Worm (Caenorhabditis elegans): ENCODE data around the gene sel-11.

Gene sel-11

ce11 chrV:11797272-11797855 is 30.2 kb downstream of the sel-11 start:
- no peak for TF ChIP-seq lsy-12 (tag; optimal IDR thresholded peaks at IDR 0.05)
- TF ChIP-seq nhr-25 (tag; optimal IDR thresholded peaks at IDR 0.05) = peak; percentile 79
- TF ChIP-seq nhr-43 (tag; optimal IDR thresholded peaks at IDR 0.05; ENCODE audit: poor library complexity, severe bottlenecking) = peak; percentile 47

DNA sequence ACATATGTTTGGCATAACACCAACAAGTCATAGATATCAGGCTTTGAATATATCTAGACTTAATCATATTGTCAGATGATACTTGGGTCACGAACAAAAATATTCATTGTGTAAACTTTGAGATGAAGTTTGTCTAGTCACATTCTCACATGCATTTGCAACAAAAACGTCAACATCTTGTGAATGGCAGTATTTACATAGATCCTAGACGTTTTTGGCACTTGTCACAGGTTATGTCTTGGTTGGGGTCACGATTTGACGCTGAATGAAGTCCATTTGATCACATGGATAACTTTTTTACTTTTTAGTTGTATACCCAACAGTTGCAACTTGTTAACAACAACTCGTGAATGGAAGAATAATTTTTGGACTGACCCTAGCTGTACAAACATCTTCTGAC is 31.2 kb downstream of the sel-11 start:
- TF ChIP-seq pqm-1 (tag; optimal IDR thresholded peaks at IDR 0.05) (no peak), lin-15B (tag; optimal IDR thresholded peaks at IDR 0.05) (no peak), eor-1 (tag; optimal IDR thresholded peaks at IDR 0.05) (no peak)

DNA sequence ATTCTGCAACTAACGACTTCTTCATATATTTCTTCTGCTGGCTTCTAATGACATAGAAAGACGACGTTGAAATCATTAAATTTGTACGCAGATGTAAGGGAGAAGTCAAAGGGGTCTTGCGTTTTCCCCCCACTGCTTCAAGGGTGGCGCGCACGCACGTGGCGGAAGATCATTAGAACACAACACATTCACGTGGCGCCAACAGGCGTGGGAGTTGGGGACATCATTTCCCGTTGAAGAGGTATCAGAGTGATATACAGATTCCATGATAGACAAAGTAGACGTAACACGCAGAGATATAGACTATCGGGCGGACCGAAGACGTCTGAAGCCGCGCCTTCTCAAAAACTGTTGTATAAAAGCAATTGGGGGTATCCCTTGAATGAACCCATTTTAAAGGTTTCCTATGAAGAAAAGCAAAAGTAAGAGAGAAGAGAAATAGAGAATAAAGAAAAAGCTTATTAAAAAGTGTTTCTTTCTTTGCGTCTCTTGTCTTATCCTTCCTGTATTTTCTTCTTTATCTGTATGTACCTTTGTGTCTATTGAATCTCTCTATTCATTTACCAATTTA is 32.2 kb downstream of the sel-11 start:
- TF ChIP-seq ceh-16 (tag; optimal IDR thresholded peaks at IDR 0.05) (no peak), nhr-67 (tag; optimal IDR thresholded peaks at IDR 0.05) (no peak), egl-5 (tag; optimal IDR thresholded peaks at IDR 0.05) (no peak), skn-1 (tag; optimal IDR thresholded peaks at IDR 0.05) (no peak), egl-27 (tag; optimal IDR thresholded peaks at IDR 0.05) (peak; percentile 43), elt-2 (tag; optimal IDR thresholded peaks at IDR 0.05) (no peak), mdl-1 (tag; optimal IDR thresholded peaks at IDR 0.05) (peak; percentile 88), nhr-12 (tag; optimal IDR thresholded peaks at IDR 0.05) (no peak), mml-1 (tag; optimal IDR thresholded peaks at IDR 0.05) (peak; percentile 85), lin-39 (tag; optimal IDR thresholded peaks at IDR 0.05) (no peak), zag-1 (tag; optimal IDR thresholded peaks at IDR 0.05) (no peak), ceh-28 (tag; optimal IDR thresholded peaks at IDR 0.05) (peak; percentile 19), nhr-11 (tag; optimal IDR thresholded peaks at IDR 0.05) (no peak), fos-1 (tag; optimal IDR thresholded peaks at IDR 0.05) (no peak), aly-2 (tag; optimal IDR thresholded peaks at IDR 0.05) (no peak), nhr-43 (tag; optimal IDR thresholded peaks at IDR 0.05; ENCODE audit: poor library complexity, severe bottlenecking) (peak; percentile 99), ztf-4 (tag; optimal IDR thresholded peaks at IDR 0.05) (peak; percentile 55), nhr-77 (tag; optimal IDR thresholded peaks at IDR 0.05) (no peak), ZK546.5 (tag; optimal IDR thresholded peaks at IDR 0.05) (no peak), eor-1 (tag; optimal IDR thresholded peaks at IDR 0.05) (no peak), elt-3 (tag; optimal IDR thresholded peaks at IDR 0.05) (peak in 1 of 3 experiments; percentile 49), ama-1 (optimal IDR thresholded peaks at IDR 0.05) (no peak), elt-1 (tag; optimal IDR thresholded peaks at IDR 0.05) (no peak), nhr-28 (tag; optimal IDR thresholded peaks at IDR 0.05) (no peak), nhr-23 (tag; optimal IDR thresholded peaks at IDR 0.05) (peak; percentile 98), ceh-9 (tag; optimal IDR thresholded peaks at IDR 0.05) (no peak), sea-2 (GFP tag; optimal IDR thresholded peaks at IDR 0.05) (no peak), lsy-12 (tag; optimal IDR thresholded peaks at IDR 0.05) (peak; percentile 53), tbx-2 (tag; optimal IDR thresholded peaks at IDR 0.05) (peak; percentile 78), hmg-11 (tag; optimal IDR thresholded peaks at IDR 0.05) (no peak), nfya-1 (tag; optimal IDR thresholded peaks at IDR 0.05; ENCODE audit: insufficient read depth) (peak; percentile 46), jun-1 (tag; optimal IDR thresholded peaks at IDR 0.05) (no peak), nhr-25 (tag; optimal IDR thresholded peaks at IDR 0.05) (peak; percentile 98), unc-62 (GFP tag; optimal IDR thresholded peaks at IDR 0.05) (no peak), ceh-82 (tag; optimal IDR thresholded peaks at IDR 0.05) (no peak), nhr-76 (tag; optimal IDR thresholded peaks at IDR 0.05) (peak; percentile 35), daf-12 (tag; optimal IDR thresholded peaks at IDR 0.05) (no peak), ztf-11 (tag; optimal IDR thresholded peaks at IDR 0.05) (no peak), lin-15B (tag; optimal IDR thresholded peaks at IDR 0.05) (no peak), R02D3.7 (tag; optimal IDR thresholded peaks at IDR 0.05) (peak; percentile 0), fkh-2 (tag; optimal IDR thresholded peaks at IDR 0.05) (no peak), pha-4 (tag; optimal IDR thresholded peaks at IDR 0.05) (no peak), pqm-1 (tag; optimal IDR thresholded peaks at IDR 0.05) (no peak), snpc-4 (tag; optimal IDR thresholded peaks at IDR 0.05) (no peak), unc-39 (tag; optimal IDR thresholded peaks at IDR 0.05) (no peak), fkh-10 (GFP tag; optimal IDR thresholded peaks at IDR 0.05) (no peak), nhr-237 (tag; optimal IDR thresholded peaks at IDR 0.05) (no peak)
